1 worm cellular context compared by ENCODE assay signal in the genomic region with DNA sequence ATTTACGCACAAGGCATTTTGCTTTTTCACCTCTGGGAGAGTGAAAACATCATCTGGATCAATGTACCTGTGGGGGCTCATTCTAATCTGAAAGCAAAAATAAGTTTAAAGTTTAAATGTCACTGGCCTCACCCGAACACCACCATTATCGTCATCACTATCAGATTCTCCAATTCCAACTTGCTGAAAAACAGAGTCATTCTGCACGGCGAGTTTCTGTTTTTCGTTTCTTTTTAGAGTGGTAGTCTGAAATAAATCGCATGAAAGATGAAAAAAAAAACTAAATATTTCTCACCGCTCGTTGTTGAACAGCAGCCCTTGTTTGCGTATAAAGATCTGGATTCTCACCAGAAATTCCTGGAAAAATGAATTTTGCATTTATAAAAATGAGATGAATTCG.
TF ChIP-seq lines count a peak whose summit lies in the region.

No protein-coding gene starts in this region.

TF ChIP-seq in whole organism, young adult, 124 proteins besides CTCF, POLR2A, EP300 and RAD21 (continued from another document):
- TF ChIP-seq hmg-20 (GFP tag; IDR thresholded peaks at IDR 0.05; lab: Robert Waterston, UW): no peak
- no peak for TF ChIP-seq F22D6.2 (tag; optimal IDR thresholded peaks at IDR 0.05; lab: Kevin White, UChicago)
- TF ChIP-seq F33H1.4 (GFP tag; IDR thresholded peaks at IDR 0.05; lab: Robert Waterston, UW): no peak; the same call in 1 of the 2 replicates
- no peak for TF ChIP-seq lag-1 (GFP tag; IDR thresholded peaks at IDR 0.05; lab: Robert Waterston, UW)
- no peak for TF ChIP-seq T07F8.4 (tag; optimal IDR thresholded peaks at IDR 0.05; lab: Kevin White, UChicago)
- peak; percentile 70; the same call in 1 of the 2 replicates for TF ChIP-seq ceh-58 (GFP tag; IDR thresholded peaks at IDR 0.05; lab: Robert Waterston, UW)
- TF ChIP-seq ztf-3 (GFP tag; optimal IDR thresholded peaks at IDR 0.05; lab: Kevin White, UChicago): no peak
- TF ChIP-seq let-526 (GFP tag; IDR thresholded peaks at IDR 0.05; lab: Robert Waterston, UW): no peak
- TF ChIP-seq egl-18 (GFP tag; IDR thresholded peaks at IDR 0.05; lab: Robert Waterston, UW): 0 out of 2 replicates have a peak, but pooled peaks have one; percentile 42
- no peak for TF ChIP-seq K11D2.4 (GFP tag; IDR thresholded peaks at IDR 0.05; lab: Robert Waterston, UW)
- no peak for TF ChIP-seq tbx-9 (tag; optimal IDR thresholded peaks at IDR 0.05; lab: Kevin White, UChicago; ENCODE audit: borderline replicate concordance)
- TF ChIP-seq nhr-80 (tag; optimal IDR thresholded peaks at IDR 0.05; lab: Kevin White, UChicago): no peak
- no peak for TF ChIP-seq nfya-1 (tag; optimal IDR thresholded peaks at IDR 0.05; lab: Kevin White, UChicago; ENCODE audit: borderline replicate concordance, insufficient read depth)
- no peak for TF ChIP-seq repo-1 (tag; optimal IDR thresholded peaks at IDR 0.05; lab: Kevin White, UChicago)
- TF ChIP-seq let-607 (tag; optimal IDR thresholded peaks at IDR 0.05; lab: Kevin White, UChicago): no peak
- TF ChIP-seq mcd-1 (GFP tag; IDR thresholded peaks at IDR 0.05; lab: Robert Waterston, UW): no peak
- no peak for TF ChIP-seq aptf-2 (GFP tag; conservative IDR thresholded peaks at IDR 0.05; lab: Robert Waterston, UW)
- no peak for TF ChIP-seq K12H6.12 (tag; optimal IDR thresholded peaks at IDR 0.05; lab: Kevin White, UChicago)
- no peak for TF ChIP-seq somi-1 (GFP tag; optimal IDR thresholded peaks at IDR 0.05; lab: Kevin White, UChicago)
- TF ChIP-seq zim-3 (tag; optimal IDR thresholded peaks at IDR 0.05; lab: Kevin White, UChicago): no peak
- 0 out of 2 replicates have a peak, but pooled peaks have one; percentile 17 for TF ChIP-seq Y53G8AR.9 (GFP tag; conservative IDR thresholded peaks at IDR 0.05; lab: Robert Waterston, UW)
- no peak for TF ChIP-seq F39B2.1 (GFP tag; IDR thresholded peaks at IDR 0.05; lab: Robert Waterston, UW)
- no peak for TF ChIP-seq unc-62 (GFP tag; optimal IDR thresholded peaks at IDR 0.05; lab: Kevin White, UChicago)
- TF ChIP-seq madf-10 (tag; optimal IDR thresholded peaks at IDR 0.05; lab: Kevin White, UChicago): no peak
- peak; percentile 52 for TF ChIP-seq F49E8.2 (tag; optimal IDR thresholded peaks at IDR 0.05; lab: Kevin White, UChicago; ENCODE audit: insufficient read depth)
- TF ChIP-seq tlf-1 (GFP tag; optimal IDR thresholded peaks at IDR 0.05; lab: Kevin White, UChicago): no peak
- no peak for TF ChIP-seq snpc-1.3 (tag; optimal IDR thresholded peaks at IDR 0.05; lab: Kevin White, UChicago; ENCODE audit: insufficient read depth)
- TF ChIP-seq him-1 (tag; optimal IDR thresholded peaks at IDR 0.05; lab: Kevin White, UChicago): no peak
- no peak for TF ChIP-seq efl-1 (GFP tag; optimal IDR thresholded peaks at IDR 0.05; lab: Kevin White, UChicago)
- no peak for TF ChIP-seq pha-4 (tag; optimal IDR thresholded peaks at IDR 0.05; lab: Kevin White, UChicago)
- TF ChIP-seq egrh-3 (GFP tag; IDR thresholded peaks at IDR 0.05; lab: Robert Waterston, UW): no peak
- no peak for TF ChIP-seq rcor-1 (GFP tag; IDR thresholded peaks at IDR 0.05; lab: Robert Waterston, UW)
- no peak for TF ChIP-seq F37B4.10 (GFP tag; IDR thresholded peaks at IDR 0.05; lab: Robert Waterston, UW)
- TF ChIP-seq rec-8 (tag; optimal IDR thresholded peaks at IDR 0.05; lab: Kevin White, UChicago): no peak
- no peak for TF ChIP-seq ztf-26 (tag; optimal IDR thresholded peaks at IDR 0.05; lab: Kevin White, UChicago)
- peak; percentile 43 for TF ChIP-seq F10E7.11 (tag; optimal IDR thresholded peaks at IDR 0.05; lab: Kevin White, UChicago)
- no peak for TF ChIP-seq ztf-6 (GFP tag; IDR thresholded peaks at IDR 0.05; lab: Robert Waterston, UW)
- no peak for TF ChIP-seq akir-1 (GFP tag; optimal IDR thresholded peaks at IDR 0.05; lab: Kevin White, UChicago)
- TF ChIP-seq snpc-1.1 (tag; optimal IDR thresholded peaks at IDR 0.05; lab: Kevin White, UChicago; ENCODE audit: insufficient read depth): no peak
- 0 out of 2 replicates have a peak, but pooled peaks have one; percentile 7 for TF ChIP-seq ekl-4 (GFP tag; IDR thresholded peaks at IDR 0.05; lab: Robert Waterston, UW)
- TF ChIP-seq ceh-40 (GFP tag; IDR thresholded peaks at IDR 0.05; lab: Robert Waterston, UW): peak; percentile 41; the same call in 1 of the 2 replicates
